Fruit fly (Drosophila melanogaster) whole organism, embryonic: ENCODE data around the gene CG46308.

ENCODE experiments used
- CG10209 ChIP-seq: fragments of 200-800 bp; sonication (Bioruptor generic); optimal IDR thresholded peaks from 3 replicates; lab custom pipeline; 2017; ENCODE audit warnings: missing biosample characterization, mild to moderate bottlenecking, missing genetic modification characterization, missing genetic modification reagents
- CG1024 ChIP-seq: fragments of 200-800 bp; sonication (Bioruptor generic); IDR thresholded peaks from 2 replicates; pipeline ENCODE4 v1.3.6; 2022; ENCODE audit warnings: missing biosample characterization, missing genetic modification characterization
- CG10267 ChIP-seq: fragments of 200-800 bp; sonication (Bioruptor generic); optimal IDR thresholded peaks from 2 replicates; lab custom pipeline; 2018; ENCODE audit warnings: missing biosample characterization, mild to moderate bottlenecking, missing genetic modification characterization, moderate library complexity
- CG10654 ChIP-seq: fragments of 200-800 bp; sonication (Bioruptor generic); optimal IDR thresholded peaks from 2 replicates; lab custom pipeline; 2016; ENCODE audit warnings: missing biosample characterization, missing genetic modification characterization
- CG10979 ChIP-seq: fragments of 200-800 bp; sonication (Bioruptor generic); optimal IDR thresholded peaks from 2 replicates; lab custom pipeline; 2018; ENCODE audit warnings: missing biosample characterization, mild to moderate bottlenecking, missing genetic modification characterization, moderate library complexity
- CG11560 ChIP-seq: fragments of 200-800 bp; sonication (Bioruptor generic); IDR thresholded peaks from 3 replicates; pipeline ENCODE4 v1.3.6; 2022; ENCODE audit warnings: missing biosample characterization, missing genetic modification characterization
- CG12391 ChIP-seq: fragments of 200-800 bp; sonication (Bioruptor generic); optimal IDR thresholded peaks from 3 replicates; lab custom pipeline; 2018; ENCODE audit warnings: missing biosample characterization, mild to moderate bottlenecking, missing genetic modification characterization, moderate library complexity
- CG13287 ChIP-seq: fragments of 200-800 bp; sonication (Bioruptor generic); IDR thresholded peaks from 2 replicates; pipeline ENCODE4 v1.3.6; 2022; ENCODE audit warnings: missing biosample characterization, missing genetic modification characterization; ENCODE audit not compliant: partially characterized antibody
- CG14667 ChIP-seq: fragments of 200-800 bp; sonication (Bioruptor generic); IDR thresholded peaks from 2 replicates; pipeline ENCODE4 v1.3.6; 2022; ENCODE audit warnings: missing biosample characterization, missing genetic modification characterization
- CG3163 ChIP-seq: fragments of 200-800 bp; sonication (Bioruptor generic); optimal IDR thresholded peaks from 3 replicates; lab custom pipeline; 2016; ENCODE audit warnings: missing biosample characterization, missing genetic modification characterization
- CG4424 ChIP-seq: fragments of 200-800 bp; sonication (Bioruptor generic); optimal IDR thresholded peaks from 3 replicates; lab custom pipeline; 2016; ENCODE audit warnings: missing biosample characterization, missing genetic modification characterization
- CG4617 ChIP-seq: fragments of 200-800 bp; sonication (Bioruptor generic); optimal IDR thresholded peaks from 3 replicates; lab custom pipeline; 2016; ENCODE audit warnings: missing biosample characterization, missing genetic modification characterization, borderline replicate concordance
- CG6272 ChIP-seq: fragments of 200-800 bp; sonication (Bioruptor generic); IDR thresholded peaks from 2 replicates; pipeline ENCODE4 v1.3.6; 2022; ENCODE audit warnings: missing biosample characterization, missing genetic modification characterization
- CG7839 ChIP-seq: fragments of 200-800 bp; sonication (Bioruptor generic); optimal IDR thresholded peaks from 3 replicates; lab custom pipeline; 2018; ENCODE audit warnings: missing biosample characterization, mild to moderate bottlenecking, missing genetic modification characterization, moderate library complexity
- CG7987 ChIP-seq: fragments of 200-800 bp; sonication (Bioruptor generic); optimal IDR thresholded peaks from 2 replicates; lab custom pipeline; 2018; ENCODE audit warnings: missing biosample characterization, mild to moderate bottlenecking, missing genetic modification characterization, moderate library complexity
- CG8478 ChIP-seq: fragments of >200 bp; optimal IDR thresholded peaks from 2 replicates; lab custom pipeline; 2018
- D ChIP-seq, 2 experiments: fragments of 200-800 bp in 1 of 2; fragments of >200 bp in 1 of 2; sonication (Bioruptor generic) in 1 of 2; optimal IDR thresholded peaks; 2 replicates in 1 of 2; 3 replicates in 1 of 2; lab custom pipeline; 2017; ENCODE audit warnings: mild to moderate bottlenecking in 1 of 2, missing biosample characterization in 1 of 2, missing genetic modification characterization in 1 of 2, missing genetic modification reagents in 1 of 2
- Fer1 ChIP-seq: fragments of 200-800 bp; sonication (Bioruptor generic); optimal IDR thresholded peaks from 2 replicates; lab custom pipeline; 2017; ENCODE audit warnings: missing biosample characterization, mild to moderate bottlenecking, missing genetic modification characterization
- Gug ChIP-seq: fragments of 200-800 bp; sonication (Bioruptor generic); IDR thresholded peaks from 4 replicates; pipeline ENCODE4 v1.3.6; 2022; ENCODE audit warnings: missing biosample characterization, missing genetic modification characterization
- HmgD ChIP-seq: fragments of 200-800 bp; sonication (Bioruptor generic); optimal IDR thresholded peaks from 3 replicates; lab custom pipeline; 2016; ENCODE audit warnings: missing biosample characterization, missing genetic modification characterization
- Mes4 ChIP-seq: fragments of 200-800 bp; sonication (Bioruptor generic); optimal IDR thresholded peaks from 2 replicates; lab custom pipeline; 2016; ENCODE audit warnings: missing biosample characterization, missing genetic modification characterization
- NC2β ChIP-seq: fragments of 200-800 bp; sonication (Bioruptor generic); optimal IDR thresholded peaks from 2 replicates; lab custom pipeline; 2016; ENCODE audit warnings: missing biosample characterization, missing genetic modification characterization
- NK7.1 ChIP-seq: fragments of 200-800 bp; sonication (Bioruptor generic); optimal IDR thresholded peaks from 3 replicates; lab custom pipeline; 2016; ENCODE audit warnings: missing biosample characterization, missing genetic modification characterization
- TFAM ChIP-seq: fragments of 200-800 bp; sonication (Bioruptor generic); optimal IDR thresholded peaks from 2 replicates; lab custom pipeline; 2017; ENCODE audit warnings: missing biosample characterization, missing genetic modification characterization, inconsistent platforms
- amos ChIP-seq: fragments of 200-800 bp; sonication (Bioruptor generic); IDR thresholded peaks from 2 replicates; pipeline ENCODE4 v1.3.6; 2022; ENCODE audit warnings: missing biosample characterization, missing genetic modification characterization; ENCODE audit not compliant: partially characterized antibody
- ara ChIP-seq: fragments of 200-800 bp; sonication (Bioruptor generic); IDR thresholded peaks from 2 replicates; pipeline ENCODE4 v1.3.6; 2022; ENCODE audit warnings: missing biosample characterization, missing genetic modification characterization
- ato ChIP-seq: fragments of 200-800 bp; sonication (Bioruptor generic); IDR thresholded peaks from 2 replicates; pipeline ENCODE4 v1.3.6; 2022; ENCODE audit warnings: missing biosample characterization, missing genetic modification characterization; ENCODE audit not compliant: partially characterized antibody
- cato ChIP-seq: fragments of 200-800 bp; sonication (Bioruptor generic); optimal IDR thresholded peaks from 2 replicates; lab custom pipeline; 2016; ENCODE audit warnings: missing biosample characterization, missing genetic modification characterization, borderline replicate concordance
- dati ChIP-seq: fragments of 200-800 bp; sonication (Bioruptor generic); IDR thresholded peaks from 2 replicates; pipeline ENCODE4 v1.3.6; 2022; ENCODE audit warnings: missing biosample characterization, missing genetic modification characterization
- exex ChIP-seq: fragments of 200-800 bp; sonication (Bioruptor generic); optimal IDR thresholded peaks from 4 replicates; lab custom pipeline; 2018; ENCODE audit warnings: missing biosample characterization, mild to moderate bottlenecking, missing genetic modification characterization, moderate library complexity
- h ChIP-seq: fragments of >200 bp; optimal IDR thresholded peaks from 2 replicates; lab custom pipeline; 2017
- inv ChIP-seq: fragments of 200-800 bp; sonication (Bioruptor generic); IDR thresholded peaks from 2 replicates; pipeline ENCODE4 v1.3.6; 2022; ENCODE audit warnings: missing biosample characterization, missing genetic modification characterization; ENCODE audit not compliant: partially characterized antibody
- kah ChIP-seq: fragments of 200-800 bp; sonication (Bioruptor generic); optimal IDR thresholded peaks from 2 replicates; lab custom pipeline; 2018; ENCODE audit warnings: missing biosample characterization, mild to moderate bottlenecking, missing genetic modification characterization
- ken ChIP-seq: fragments of 200-800 bp; sonication (Bioruptor generic); IDR thresholded peaks from 3 replicates; pipeline ENCODE4 v1.3.6; 2022; ENCODE audit warnings: missing biosample characterization, missing genetic modification characterization
- lbe ChIP-seq: fragments of 200-800 bp; sonication (Bioruptor generic); optimal IDR thresholded peaks from 2 replicates; lab custom pipeline; 2016; ENCODE audit warnings: missing biosample characterization, mild to moderate bottlenecking, missing genetic modification characterization
- lov ChIP-seq, 2 experiments: fragments of 200-800 bp in 1 of 2; fragments of >200 bp in 1 of 2; sonication (Bioruptor generic) in 1 of 2; IDR thresholded peaks in 1 of 2; optimal IDR thresholded peaks in 1 of 2; 2 replicates in 1 of 2; 3 replicates in 1 of 2; pipeline versions ENCODE4 v1.3.6 to Lab custom; 2017 to 2022; ENCODE audit warnings: missing biosample characterization in 1 of 2, missing genetic modification characterization in 1 of 2
- nerfin-2 ChIP-seq: fragments of 200-800 bp; sonication (Bioruptor generic); IDR thresholded peaks from 2 replicates; pipeline ENCODE4 v1.3.6; 2022; ENCODE audit warnings: missing biosample characterization, missing genetic modification characterization; ENCODE audit not compliant: partially characterized antibody
- nmo ChIP-seq: fragments of 200-800 bp; sonication (Bioruptor generic); optimal IDR thresholded peaks from 2 replicates; lab custom pipeline; 2018; ENCODE audit warnings: missing biosample characterization, mild to moderate bottlenecking, missing genetic modification characterization, moderate library complexity
- nom ChIP-seq: fragments of 200-800 bp; sonication (Bioruptor generic); optimal IDR thresholded peaks from 2 replicates; lab custom pipeline; 2017; ENCODE audit warnings: missing biosample characterization, missing genetic modification characterization, mild to moderate bottlenecking, moderate library complexity, missing genetic modification reagents
- p53 ChIP-seq: fragments of 200-800 bp; sonication (Bioruptor generic); optimal IDR thresholded peaks from 2 replicates; lab custom pipeline; 2016; ENCODE audit warnings: missing biosample characterization, missing genetic modification characterization
- row ChIP-seq: fragments of 200-800 bp; sonication (Bioruptor generic); IDR thresholded peaks from 3 replicates; pipeline ENCODE4 v1.3.6; 2022; ENCODE audit warnings: missing biosample characterization, missing genetic modification characterization
- sd ChIP-seq: fragments of 200-800 bp; sonication (Bioruptor generic); optimal IDR thresholded peaks from 3 replicates; lab custom pipeline; 2018; ENCODE audit warnings: missing biosample characterization, mild to moderate bottlenecking, missing genetic modification characterization, moderate library complexity
- sna ChIP-seq: fragments of 200-800 bp; sonication (Bioruptor generic); IDR thresholded peaks from 2 replicates; pipeline ENCODE4 v1.3.6; 2022; ENCODE audit warnings: missing biosample characterization, missing genetic modification characterization; ENCODE audit not compliant: partially characterized antibody
- toy ChIP-seq: fragments of 200-800 bp; sonication (Bioruptor generic); IDR thresholded peaks from 2 replicates; pipeline ENCODE4 v1.3.6; 2022; ENCODE audit warnings: missing biosample characterization, missing genetic modification characterization
- twi ChIP-seq: fragments of 200-800 bp; optimal IDR thresholded peaks from 2 replicates; lab custom pipeline; 2019; ENCODE audit warnings: missing biosample characterization, mild to moderate bottlenecking, missing genetic modification characterization, moderate library complexity
- zen2 ChIP-seq: fragments of 200-800 bp; sonication (Bioruptor generic); IDR thresholded peaks from 3 replicates; pipeline ENCODE4 v1.3.6; 2022; ENCODE audit warnings: missing biosample characterization, missing genetic modification characterization; ENCODE audit not compliant: partially characterized antibody

Gene CG46308

dm6 chr2L:13513331-13514261 lies 52.0 kb downstream of the CG46308 start (continued):
- TF ChIP-seq CG10654 (peak; percentile 27), p53 (GFP tag; lab: Kevin White, UChicago) (no peak), amos (GFP tag; lab: Robert Waterston, UW) (peak; percentile 11; the same call in 1 of the 2 replicates), exex (no peak), zen2 (GFP tag; lab: Robert Waterston, UW) (peak; percentile 77), CG7839 (tag; lab: Kevin White, UChicago) (peak; percentile 60), cato (peak; percentile 20), CG7987 (GFP tag; lab: Kevin White, UChicago) (peak; percentile 39), Fer1 (GFP tag; lab: Kevin White, UChicago) (peak; percentile 20), NK7.1 (GFP tag; lab: Kevin White, UChicago) (peak; percentile 24), CG11560 (tag; lab: Robert Waterston, UW) (0 out of 3 replicates have a peak, but pooled peaks have one; percentile 13), dati (GFP tag; lab: Robert Waterston, UW) (no peak), ken (GFP tag; lab: Robert Waterston, UW) (0 out of 3 replicates have a peak, but pooled peaks have one; percentile 49), Mes4 (GFP tag; lab: Kevin White, UChicago) (peak; percentile 23), nom (GFP tag; lab: Kevin White, UChicago) (peak; percentile 68), kah (GFP tag; lab: Kevin White, UChicago) (peak; percentile 23), ato (GFP tag; lab: Robert Waterston, UW) (no peak), TFAM (GFP tag; lab: Kevin White, UChicago) (peak; percentile 10), CG10209 (peak; percentile 56), CG3163 (no peak), D (optimal IDR thresholded peaks at IDR 0.05; lab: Kevin White, UChicago) (no peak), D (GFP tag; optimal IDR thresholded peaks at IDR 0.05; lab: Kevin White, UChicago) (peak; percentile 25), lbe (GFP tag; lab: Kevin White, UChicago) (peak; percentile 69), HmgD (GFP tag; lab: Kevin White, UChicago) (peak; percentile 34), CG10267 (tag; lab: Kevin White, UChicago) (peak; percentile 18), CG12391 (tag; lab: Kevin White, UChicago) (peak; percentile 52), CG6272 (GFP tag; lab: Robert Waterston, UW) (peak; percentile 61; the same call in 1 of the 2 replicates), CG4617 (GFP tag; lab: Kevin White, UChicago) (no peak), inv (no peak), Gug (GFP tag; lab: Robert Waterston, UW) (peak; percentile 82; the same call in 2 of the 4 replicates), NC2β (GFP tag; lab: Kevin White, UChicago) (peak; percentile 32), CG14667 (GFP tag; lab: Robert Waterston, UW) (peak; percentile 49), CG10979 (tag; lab: Kevin White, UChicago) (peak; percentile 44), sna (GFP tag; lab: Robert Waterston, UW) (0 out of 2 replicates have a peak, but pooled peaks have one; percentile 45), nerfin-2 (GFP tag; lab: Robert Waterston, UW) (no peak; the same call in 1 of the 2 replicates), toy (GFP tag; lab: Robert Waterston, UW) (0 out of 2 replicates have a peak, but pooled peaks have one; percentile 25), ara (GFP tag; lab: Robert Waterston, UW) (peak; percentile 48; the same call in 1 of the 2 replicates), lov (optimal IDR thresholded peaks at IDR 0.05; lab: Kevin White, UChicago) (no peak), lov (GFP tag; IDR thresholded peaks at IDR 0.05; lab: Robert Waterston, UW) (peak; percentile 56; the same call in 1 of the 3 replicates), row (peak; percentile 91), CG1024 (GFP tag; lab: Robert Waterston, UW) (peak; percentile 47; the same call in 1 of the 2 replicates), sd (no peak), CG8478 (lab: Kevin White, UChicago) (no peak), h (lab: Kevin White, UChicago) (no peak), CG13287 (GFP tag; lab: Robert Waterston, UW) (no peak), CG4424 (peak; percentile 53), nmo (GFP tag; lab: Kevin White, UChicago) (peak; percentile 57), twi (no peak)
